Worm (Caenorhabditis elegans): ENCODE results near the gene R02C2.7.

- TF ChIP-seq daf-12 (tag; optimal IDR thresholded peaks at IDR 0.05), result no peak
- TF ChIP-seq egl-27 (tag; optimal IDR thresholded peaks at IDR 0.05), result no peak
- no peak for TF ChIP-seq T26A8.4 (GFP tag; IDR thresholded peaks at IDR 0.05)
- no peak for TF ChIP-seq ZK546.5 (tag; optimal IDR thresholded peaks at IDR 0.05)
- TF ChIP-seq lir-3 (tag; optimal IDR thresholded peaks at IDR 0.05), result no peak
- no peak for TF ChIP-seq ztf-11 (tag; optimal IDR thresholded peaks at IDR 0.05)
- TF ChIP-seq F37D6.2 (tag; optimal IDR thresholded peaks at IDR 0.05), result no peak
- TF ChIP-seq nhr-10 (tag; optimal IDR thresholded peaks at IDR 0.05), result no peak
- TF ChIP-seq nhr-25 (tag; optimal IDR thresholded peaks at IDR 0.05; ENCODE audit: borderline replicate concordance, insufficient read depth), result no peak
- TF ChIP-seq nhr-237 (tag; optimal IDR thresholded peaks at IDR 0.05), result no peak
- no peak for TF ChIP-seq lsy-2 (tag; optimal IDR thresholded peaks at IDR 0.05)
- TF ChIP-seq dpl-1 (GFP tag; optimal IDR thresholded peaks at IDR 0.05), result no peak
Measured at ce11 chrV:268007-268406, 25.6 kb upstream of the R02C2.7 start, which contains the start of gene lgc-26.
